Worm (Caenorhabditis elegans) whole organism, midembryonic: ENCODE results near the gene T07G12.3.

Experiments used
- T22C8.4 ChIP-seq: fragments of 200-800 bp; sonication (Bioruptor generic); IDR thresholded peaks from 2 replicates; pipeline ENCODE4 v1.3.6; 2022; ENCODE audit warnings: missing genetic modification characterization, missing compliant biosample characterization
- cog-1 ChIP-seq: sonication (generic microtip); optimal IDR thresholded peaks from 2 replicates; lab custom pipeline; 2016; ENCODE audit warnings: missing genetic modification characterization, missing compliant biosample characterization
- flt-1 ChIP-seq: fragments of 200-800 bp; sonication (Bioruptor generic); IDR thresholded peaks from 2 replicates; pipeline ENCODE4 v1.3.6; 2022; ENCODE audit warnings: missing genetic modification characterization, missing compliant biosample characterization
- klf-2 ChIP-seq: fragments of 200-800 bp; sonication (Bioruptor generic); conservative IDR thresholded peaks from 2 replicates; pipeline ENCODE4 v1.3.6; 2022; ENCODE audit warnings: missing genetic modification reagents, missing genetic modification characterization, missing compliant biosample characterization
- med-1 ChIP-seq: sonication (generic microtip); optimal IDR thresholded peaks from 2 replicates; lab custom pipeline; 2017; ENCODE audit warnings: missing genetic modification characterization, mild to moderate bottlenecking, missing compliant biosample characterization, antibody characterized with exemption, missing genetic modification reagents; ENCODE audit not compliant: insufficient read depth
- ref-1 ChIP-seq: fragments of 200-800 bp; sonication (Bioruptor generic); conservative IDR thresholded peaks from 2 replicates; pipeline ENCODE4 v1.3.6; 2022; ENCODE audit warnings: missing genetic modification reagents, missing genetic modification characterization, missing compliant biosample characterization
- tab-1 ChIP-seq: fragments of 200-800 bp; sonication (Bioruptor generic); IDR thresholded peaks from 2 replicates; pipeline ENCODE4 v1.3.6; 2022; ENCODE audit warnings: missing genetic modification characterization, missing compliant biosample characterization
- ztf-23 ChIP-seq: fragments of 200-800 bp; sonication (Bioruptor generic); IDR thresholded peaks from 2 replicates; pipeline ENCODE4 v1.3.6; 2022; ENCODE audit warnings: missing genetic modification reagents, missing genetic modification characterization, missing compliant biosample characterization
- ztf-29 ChIP-seq: fragments of 200-800 bp; sonication (Bioruptor generic); IDR thresholded peaks from 2 replicates; pipeline ENCODE4 v1.3.6; 2022; ENCODE audit warnings: missing genetic modification reagents, missing genetic modification characterization, missing compliant biosample characterization

The T07G12.3 gene

ce11 chrIV:10567822-10568221 lies 34.1 kb downstream of the T07G12.3 start:
- TF ChIP-seq tab-1 (GFP tag; lab: Robert Waterston, UW) (no peak), ref-1 (no peak), klf-2 (no peak), cog-1 (tag; lab: Kevin White, UChicago) (no peak), med-1 (GFP tag; lab: Kevin White, UChicago) (no peak), ztf-23 (no peak), flt-1 (GFP tag; lab: Robert Waterston, UW) (no peak), T22C8.4 (GFP tag; lab: Robert Waterston, UW) (no peak), ztf-29 (GFP tag; lab: Robert Waterston, UW) (no peak)

ce11 chrIV:10570065-10570464 lies 36.3 kb downstream of the T07G12.3 start:
- TF ChIP-seq T22C8.4 (GFP tag; lab: Robert Waterston, UW) (no peak), ztf-23 (no peak), flt-1 (GFP tag; lab: Robert Waterston, UW) (no peak)

ce11 chrIV:10571020-10571419 lies 37.3 kb downstream of the T07G12.3 start:
- TF ChIP-seq med-1 (GFP tag; lab: Kevin White, UChicago) = no peak
- no peak for TF ChIP-seq klf-2
- TF ChIP-seq ref-1 = no peak
- no peak for TF ChIP-seq ztf-23
- no peak for TF ChIP-seq cog-1 (tag; lab: Kevin White, UChicago)
- no peak for TF ChIP-seq T22C8.4 (GFP tag; lab: Robert Waterston, UW)
- TF ChIP-seq ztf-29 (GFP tag; lab: Robert Waterston, UW) = no peak
- TF ChIP-seq tab-1 (GFP tag; lab: Robert Waterston, UW) = no peak
- TF ChIP-seq flt-1 (GFP tag; lab: Robert Waterston, UW) = no peak

ce11 chrIV:10573471-10573870 lies 39.7 kb downstream of the T07G12.3 start:
- no peak for TF ChIP-seq med-1 (GFP tag; lab: Kevin White, UChicago)
- TF ChIP-seq klf-2 = no peak
- TF ChIP-seq T22C8.4 (GFP tag; lab: Robert Waterston, UW) = no peak
- TF ChIP-seq ztf-29 (GFP tag; lab: Robert Waterston, UW) = no peak
- no peak for TF ChIP-seq ztf-23
- no peak for TF ChIP-seq ref-1
- TF ChIP-seq tab-1 (GFP tag; lab: Robert Waterston, UW) = no peak
- no peak for TF ChIP-seq cog-1 (tag; lab: Kevin White, UChicago)
- no peak for TF ChIP-seq flt-1 (GFP tag; lab: Robert Waterston, UW)

- TF ChIP-seq tab-1 (GFP tag; lab: Robert Waterston, UW) = no peak
- no peak for TF ChIP-seq ref-1
- TF ChIP-seq klf-2 = no peak
- no peak for TF ChIP-seq ztf-29 (GFP tag; lab: Robert Waterston, UW)
- TF ChIP-seq med-1 (GFP tag; lab: Kevin White, UChicago) = no peak
- TF ChIP-seq ztf-23 = 0 out of 2 replicates have a peak, but pooled peaks have one; percentile 53
- no peak for TF ChIP-seq flt-1 (GFP tag; lab: Robert Waterston, UW)
These were observed 40.7 kb downstream of the T07G12.3 start for ce11 chrIV:10574471-10574870.

- no peak for TF ChIP-seq med-1 (GFP tag; lab: Kevin White, UChicago)
- no peak for TF ChIP-seq ztf-29 (GFP tag; lab: Robert Waterston, UW)
- TF ChIP-seq tab-1 (GFP tag; lab: Robert Waterston, UW) = no peak
- TF ChIP-seq T22C8.4 (GFP tag; lab: Robert Waterston, UW) = no peak
- TF ChIP-seq klf-2 = no peak
- TF ChIP-seq ref-1 = no peak
- no peak for TF ChIP-seq cog-1 (tag; lab: Kevin White, UChicago)
- no peak for TF ChIP-seq ztf-23
- TF ChIP-seq flt-1 (GFP tag; lab: Robert Waterston, UW) = no peak
These were observed 42.3 kb downstream of the T07G12.3 start, which contains the start of gene efn-2 for ce11 chrIV:10576050-10576449. efn-2 (plus strand) TSS chrIV:10576350.

- TF ChIP-seq cog-1 (tag; lab: Kevin White, UChicago) = no peak
- no peak for TF ChIP-seq ztf-23
- TF ChIP-seq tab-1 (GFP tag; lab: Robert Waterston, UW) = no peak
- no peak for TF ChIP-seq T22C8.4 (GFP tag; lab: Robert Waterston, UW)
- TF ChIP-seq flt-1 (GFP tag; lab: Robert Waterston, UW) = no peak
- TF ChIP-seq med-1 (GFP tag; lab: Kevin White, UChicago) = no peak
- TF ChIP-seq ref-1 = no peak
- TF ChIP-seq ztf-29 (GFP tag; lab: Robert Waterston, UW) = no peak
- TF ChIP-seq klf-2 = no peak
These were observed 42.9 kb downstream of the T07G12.3 start for ce11 chrIV:10576624-10577023.

ce11 chrIV:10577600-10577999 lies 43.9 kb downstream of the T07G12.3 start:
- no peak for TF ChIP-seq tab-1 (GFP tag; lab: Robert Waterston, UW)
- TF ChIP-seq T22C8.4 (GFP tag; lab: Robert Waterston, UW) = no peak
- no peak for TF ChIP-seq klf-2
- no peak for TF ChIP-seq ref-1
- no peak for TF ChIP-seq ztf-23
- TF ChIP-seq flt-1 (GFP tag; lab: Robert Waterston, UW) = no peak
- no peak for TF ChIP-seq cog-1 (tag; lab: Kevin White, UChicago)
- TF ChIP-seq ztf-29 (GFP tag; lab: Robert Waterston, UW) = no peak
- no peak for TF ChIP-seq med-1 (GFP tag; lab: Kevin White, UChicago)

ce11 chrIV:10578367-10578766 lies 44.6 kb downstream of the T07G12.3 start, which contains the start of gene lgc-43:
lgc-43 (plus strand) TSS chrIV:10578667.
- TF ChIP-seq ztf-23 (no peak), med-1 (GFP tag; lab: Kevin White, UChicago) (no peak), tab-1 (GFP tag; lab: Robert Waterston, UW) (no peak), ref-1 (no peak), flt-1 (GFP tag; lab: Robert Waterston, UW) (no peak), T22C8.4 (GFP tag; lab: Robert Waterston, UW) (no peak), cog-1 (tag; lab: Kevin White, UChicago) (no peak), klf-2 (no peak)

- TF ChIP-seq ztf-23 = no peak
- TF ChIP-seq cog-1 (tag; lab: Kevin White, UChicago) = no peak
- no peak for TF ChIP-seq ztf-29 (GFP tag; lab: Robert Waterston, UW)
- no peak for TF ChIP-seq klf-2
- TF ChIP-seq med-1 (GFP tag; lab: Kevin White, UChicago) = no peak
- TF ChIP-seq flt-1 (GFP tag; lab: Robert Waterston, UW) = no peak
- no peak for TF ChIP-seq T22C8.4 (GFP tag; lab: Robert Waterston, UW)
- TF ChIP-seq ref-1 = no peak
- TF ChIP-seq tab-1 (GFP tag; lab: Robert Waterston, UW) = no peak
These were observed 50.5 kb downstream of the T07G12.3 start, which contains the start of gene oac-8 for ce11 chrIV:10584237-10584636. oac-8 (plus strand) TSS chrIV:10584537.
